Fruit fly (Drosophila melanogaster) whole organism, embryonic: ENCODE data around the gene CG7903.

Source experiments
- Bgb ChIP-seq: fragments of 200-800 bp; sonication (Bioruptor generic); IDR thresholded peaks from 2 replicates; pipeline ENCODE4 v1.3.6; 2022; ENCODE audit warnings: missing biosample characterization, missing genetic modification characterization; ENCODE audit not compliant: partially characterized antibody
- Blimp-1 ChIP-seq: fragments of 200-800 bp; sonication (Bioruptor generic); optimal IDR thresholded peaks from 3 replicates; lab custom pipeline; 2018; ENCODE audit warnings: missing biosample characterization, missing genetic modification characterization, mild to moderate bottlenecking, moderate library complexity, missing genetic modification reagents
- BtbVII ChIP-seq: fragments of 200-800 bp; sonication (Bioruptor generic); optimal IDR thresholded peaks from 3 replicates; lab custom pipeline; 2017; ENCODE audit warnings: missing biosample characterization, mild to moderate bottlenecking, missing genetic modification characterization
- CG1024 ChIP-seq: fragments of 200-800 bp; sonication (Bioruptor generic); IDR thresholded peaks from 2 replicates; pipeline ENCODE4 v1.3.6; 2022; ENCODE audit warnings: missing biosample characterization, missing genetic modification characterization
- CG11504 ChIP-seq: fragments of 200-800 bp; sonication (Bioruptor generic); optimal IDR thresholded peaks from 3 replicates; lab custom pipeline; 2019; ENCODE audit warnings: missing biosample characterization, mild to moderate bottlenecking, missing genetic modification characterization, moderate library complexity
- CG1233 ChIP-seq: fragments of 200-800 bp; sonication (Bioruptor generic); optimal IDR thresholded peaks from 4 replicates; lab custom pipeline; 2018; ENCODE audit warnings: missing biosample characterization, mild to moderate bottlenecking, missing genetic modification characterization
- CG14710 ChIP-seq: fragments of 200-800 bp; sonication (Bioruptor generic); optimal IDR thresholded peaks from 3 replicates; lab custom pipeline; 2019; ENCODE audit warnings: missing biosample characterization, mild to moderate bottlenecking, missing genetic modification characterization, moderate library complexity
- CG1602 ChIP-seq: fragments of 200-800 bp; sonication (Bioruptor generic); optimal IDR thresholded peaks from 3 replicates; lab custom pipeline; 2016; ENCODE audit warnings: missing biosample characterization, missing genetic modification characterization
- CG1792 ChIP-seq: fragments of 200-800 bp; sonication (Bioruptor generic); optimal IDR thresholded peaks from 2 replicates; lab custom pipeline; 2016; ENCODE audit warnings: missing biosample characterization, missing genetic modification characterization
- CG2116 ChIP-seq: fragments of 200-800 bp; sonication (Bioruptor generic); optimal IDR thresholded peaks from 3 replicates; lab custom pipeline; 2018; ENCODE audit warnings: missing biosample characterization, mild to moderate bottlenecking, missing genetic modification characterization
- CG2199 ChIP-seq: fragments of 200-800 bp; sonication (Bioruptor generic); IDR thresholded peaks from 3 replicates; pipeline ENCODE4 v1.3.6; 2022; ENCODE audit warnings: missing biosample characterization, missing genetic modification characterization
- CG32532 ChIP-seq: fragments of 200-800 bp; sonication (Bioruptor generic); IDR thresholded peaks from 2 replicates; pipeline ENCODE4 v1.3.6; 2022; ENCODE audit warnings: missing biosample characterization, missing genetic modification characterization
- CG32767 ChIP-seq: fragments of 200-800 bp; sonication (Bioruptor generic); IDR thresholded peaks from 2 replicates; pipeline ENCODE4 v1.3.6; 2022; ENCODE audit warnings: missing biosample characterization, missing genetic modification characterization
- CG34224 ChIP-seq: fragments of 200-800 bp; sonication (Bioruptor generic); IDR thresholded peaks from 3 replicates; pipeline ENCODE4 v1.3.6; 2022; ENCODE audit warnings: missing biosample characterization, missing genetic modification characterization; ENCODE audit not compliant: partially characterized antibody
- CG3995 ChIP-seq: fragments of 200-800 bp; sonication (Bioruptor generic); optimal IDR thresholded peaks from 3 replicates; lab custom pipeline; 2016; ENCODE audit warnings: missing biosample characterization, missing genetic modification characterization
- CG42726 ChIP-seq: fragments of 200-800 bp; sonication (Bioruptor generic); IDR thresholded peaks from 2 replicates; pipeline ENCODE4 v1.3.6; 2022; ENCODE audit warnings: missing biosample characterization, missing genetic modification characterization; ENCODE audit not compliant: partially characterized antibody
- CG5245 ChIP-seq: fragments of 200-800 bp; sonication (Bioruptor generic); optimal IDR thresholded peaks from 3 replicates; lab custom pipeline; 2016; ENCODE audit warnings: missing biosample characterization, missing genetic modification characterization
- CG6854 ChIP-seq: fragments of 200-800 bp; sonication (Bioruptor generic); optimal IDR thresholded peaks from 3 replicates; lab custom pipeline; 2017; ENCODE audit warnings: missing biosample characterization, mild to moderate bottlenecking, missing genetic modification characterization
- CG7963 ChIP-seq: fragments of 200-800 bp; sonication (Bioruptor generic); IDR thresholded peaks from 3 replicates; pipeline ENCODE4 v1.3.6; 2022; ENCODE audit warnings: missing biosample characterization, missing genetic modification characterization; ENCODE audit not compliant: partially characterized antibody
- CG8924 ChIP-seq: fragments of 200-800 bp; optimal IDR thresholded peaks from 3 replicates; lab custom pipeline; 2019; ENCODE audit warnings: missing biosample characterization, mild to moderate bottlenecking, missing genetic modification characterization, moderate library complexity
- CG9876 ChIP-seq: fragments of 200-800 bp; sonication (Bioruptor generic); optimal IDR thresholded peaks from 2 replicates; lab custom pipeline; 2016; ENCODE audit warnings: missing biosample characterization, missing genetic modification characterization
- CoRest ChIP-seq: fragments of 200-800 bp; sonication (Bioruptor generic); optimal IDR thresholded peaks from 3 replicates; lab custom pipeline; 2018; ENCODE audit warnings: missing biosample characterization, mild to moderate bottlenecking, missing genetic modification characterization, moderate library complexity
- CrebB ChIP-seq: fragments of 200-800 bp; sonication (Bioruptor generic); optimal IDR thresholded peaks from 3 replicates; lab custom pipeline; 2018; ENCODE audit warnings: missing biosample characterization, mild to moderate bottlenecking, missing genetic modification characterization
- Dref ChIP-seq: fragments of 200-800 bp; sonication (Bioruptor generic); IDR thresholded peaks from 2 replicates; pipeline ENCODE4 v1.3.6; 2022; ENCODE audit warnings: missing biosample characterization, missing genetic modification characterization
- E2f1 ChIP-seq: fragments of 200-800 bp; sonication (Bioruptor generic); IDR thresholded peaks from 2 replicates; pipeline ENCODE4 v1.3.6; 2022; ENCODE audit warnings: missing biosample characterization, missing genetic modification characterization
- Elba2 ChIP-seq: fragments of 200-800 bp; sonication (Bioruptor generic); optimal IDR thresholded peaks from 3 replicates; lab custom pipeline; 2016; ENCODE audit warnings: missing biosample characterization, missing genetic modification characterization
- Ets65A ChIP-seq: fragments of 200-800 bp; sonication (Bioruptor generic); peaks from one replicate; lab custom pipeline; 2016; ENCODE audit warnings: missing biosample characterization, missing genetic modification characterization
- HLH4C ChIP-seq: fragments of 200-800 bp; sonication (Bioruptor generic); IDR thresholded peaks from 3 replicates; pipeline ENCODE4 v1.3.6; 2022; ENCODE audit warnings: missing biosample characterization, missing genetic modification characterization; ENCODE audit not compliant: partially characterized antibody
- Hand ChIP-seq: fragments of 200-800 bp; sonication (Bioruptor generic); optimal IDR thresholded peaks from 2 replicates; lab custom pipeline; 2017; ENCODE audit warnings: mild to moderate bottlenecking, missing biosample characterization, missing genetic modification reagents, missing genetic modification characterization
- Hey ChIP-seq: fragments of 200-800 bp; sonication (Bioruptor generic); optimal IDR thresholded peaks from 3 replicates; lab custom pipeline; 2018; ENCODE audit warnings: missing biosample characterization, mild to moderate bottlenecking, missing genetic modification characterization
- Hmx ChIP-seq: fragments of 200-800 bp; sonication (Bioruptor generic); optimal IDR thresholded peaks from 2 replicates; lab custom pipeline; 2016; ENCODE audit warnings: missing biosample characterization, missing genetic modification characterization
- Lhr ChIP-seq: fragments of 200-800 bp; sonication (Bioruptor generic); optimal IDR thresholded peaks from 3 replicates; lab custom pipeline; 2017; ENCODE audit warnings: mild to moderate bottlenecking, missing biosample characterization, missing genetic modification reagents, missing genetic modification characterization
- Lim3 ChIP-seq: fragments of 200-800 bp; sonication (Bioruptor generic); IDR thresholded peaks from 2 replicates; pipeline ENCODE4 v1.3.6; 2022; ENCODE audit warnings: missing biosample characterization, missing genetic modification characterization
- MBD-R2 ChIP-seq: fragments of 200-800 bp; sonication (Bioruptor generic); IDR thresholded peaks from 2 replicates; pipeline ENCODE4 v1.3.6; 2022; ENCODE audit warnings: missing biosample characterization, missing genetic modification characterization
- Mad ChIP-seq: fragments of 200-800 bp; sonication (Bioruptor generic); optimal IDR thresholded peaks from 2 replicates; lab custom pipeline; 2016; ENCODE audit warnings: missing biosample characterization, missing genetic modification characterization
- Max ChIP-seq: fragments of 200-800 bp; sonication (Bioruptor generic); optimal IDR thresholded peaks from 2 replicates; lab custom pipeline; 2016; ENCODE audit warnings: missing biosample characterization, mild to moderate bottlenecking, missing genetic modification characterization
- NC2β ChIP-seq: fragments of 200-800 bp; sonication (Bioruptor generic); optimal IDR thresholded peaks from 2 replicates; lab custom pipeline; 2016; ENCODE audit warnings: missing biosample characterization, missing genetic modification characterization
- Opbp ChIP-seq: fragments of 200-800 bp; sonication (Bioruptor generic); IDR thresholded peaks from 3 replicates; pipeline ENCODE4 v1.3.6; 2022; ENCODE audit warnings: missing biosample characterization, missing genetic modification characterization; ENCODE audit not compliant: partially characterized antibody
- Rx ChIP-seq: fragments of 200-800 bp; sonication (Bioruptor generic); IDR thresholded peaks from 2 replicates; pipeline ENCODE4 v1.3.6; 2022; ENCODE audit warnings: missing biosample characterization, missing genetic modification characterization
- Tbp ChIP-seq: fragments of >200 bp; optimal IDR thresholded peaks from 2 replicates; lab custom pipeline; 2018; ENCODE audit warnings: missing biosample characterization, missing genetic modification characterization
- al ChIP-seq: fragments of 200-800 bp; sonication (Bioruptor generic); IDR thresholded peaks from 2 replicates; pipeline ENCODE4 v1.3.6; 2022; ENCODE audit warnings: missing biosample characterization, missing genetic modification characterization
- ash1 ChIP-seq: fragments of 200-800 bp; sonication (Bioruptor generic); optimal IDR thresholded peaks from 2 replicates; lab custom pipeline; 2018; ENCODE audit warnings: missing biosample characterization, mild to moderate bottlenecking, missing genetic modification characterization
- gro ChIP-seq: fragments of 200-800 bp; sonication (Bioruptor generic); optimal IDR thresholded peaks from 2 replicates; lab custom pipeline; 2016; ENCODE audit warnings: missing biosample characterization, missing genetic modification characterization
- inv ChIP-seq: fragments of 200-800 bp; sonication (Bioruptor generic); IDR thresholded peaks from 2 replicates; pipeline ENCODE4 v1.3.6; 2022; ENCODE audit warnings: missing biosample characterization, missing genetic modification characterization; ENCODE audit not compliant: partially characterized antibody
- jigr1 ChIP-seq: fragments of 200-800 bp; sonication (Bioruptor generic); IDR thresholded peaks from 3 replicates; pipeline ENCODE4 v1.3.6; 2022; ENCODE audit warnings: missing biosample characterization, missing genetic modification characterization
- jing ChIP-seq: fragments of 200-800 bp; sonication (Bioruptor generic); optimal IDR thresholded peaks from 2 replicates; lab custom pipeline; 2018; ENCODE audit warnings: missing biosample characterization, mild to moderate bottlenecking, missing genetic modification characterization
- lilli ChIP-seq: fragments of 200-800 bp; sonication (Bioruptor generic); optimal IDR thresholded peaks from 3 replicates; lab custom pipeline; 2016; ENCODE audit warnings: missing biosample characterization, missing genetic modification characterization
- mam ChIP-seq: fragments of 200-800 bp; sonication (Bioruptor generic); optimal IDR thresholded peaks from 3 replicates; lab custom pipeline; 2016; ENCODE audit warnings: missing biosample characterization, missing genetic modification characterization
- mirr ChIP-seq: fragments of 200-800 bp; sonication (Bioruptor generic); optimal IDR thresholded peaks from 3 replicates; lab custom pipeline; 2018; ENCODE audit warnings: missing biosample characterization, mild to moderate bottlenecking, missing genetic modification characterization
- pum ChIP-seq: fragments of 200-800 bp; sonication (Bioruptor generic); optimal IDR thresholded peaks from 2 replicates; lab custom pipeline; 2016; ENCODE audit warnings: missing biosample characterization, missing genetic modification characterization
- tup ChIP-seq: fragments of 200-800 bp; sonication (Bioruptor generic); optimal IDR thresholded peaks from 2 replicates; lab custom pipeline; 2016; ENCODE audit warnings: missing biosample characterization, mild to moderate bottlenecking, missing genetic modification characterization, moderate library complexity
- twi ChIP-seq: fragments of 200-800 bp; optimal IDR thresholded peaks from 2 replicates; lab custom pipeline; 2019; ENCODE audit warnings: missing biosample characterization, mild to moderate bottlenecking, missing genetic modification characterization, moderate library complexity

The CG7903 gene

dm6 chr3R:30039494-30039893 lies 44.5 kb upstream of the CG7903 start, which contains the start of the genes janA, Sry-alpha and Sry-beta (continued):
- TF ChIP-seq CG6854, result no peak
- TF ChIP-seq CG2116 (GFP tag; lab: Kevin White, UChicago), result peak; percentile 86
- TF ChIP-seq mirr (GFP tag; lab: Kevin White, UChicago), result no peak
- TF ChIP-seq Lim3, result no peak
- peak; percentile 56 for TF ChIP-seq lilli (GFP tag; lab: Kevin White, UChicago)
- no peak for TF ChIP-seq CG11504 (tag; lab: Kevin White, UChicago)
- TF ChIP-seq Hey (tag; lab: Kevin White, UChicago), result no peak
- TF ChIP-seq CG1792 (GFP tag; lab: Kevin White, UChicago), result no peak
- no peak for TF ChIP-seq Tbp
- peak; percentile 78 for TF ChIP-seq CG3995 (GFP tag; lab: Kevin White, UChicago)
- no peak for TF ChIP-seq CG1602 (GFP tag; lab: Kevin White, UChicago)
- TF ChIP-seq Max (GFP tag; lab: Kevin White, UChicago), result no peak
- TF ChIP-seq CG7963 (GFP tag; lab: Robert Waterston, UW), result peak; percentile 96
- TF ChIP-seq Elba2 (GFP tag; lab: Kevin White, UChicago), result no peak
- TF ChIP-seq CG5245 (GFP tag; lab: Kevin White, UChicago), result no peak
- TF ChIP-seq Hmx, result no peak
- no peak for TF ChIP-seq CG2199 (GFP tag; lab: Robert Waterston, UW)
- TF ChIP-seq Rx, result no peak
- peak; percentile 99 for TF ChIP-seq HLH4C (GFP tag; lab: Robert Waterston, UW)
- no peak for TF ChIP-seq E2f1
- TF ChIP-seq jing (GFP tag; lab: Kevin White, UChicago), result no peak
- TF ChIP-seq BtbVII (GFP tag; lab: Kevin White, UChicago), result no peak
- TF ChIP-seq gro (GFP tag; lab: Kevin White, UChicago), result no peak
- peak; percentile 100 for TF ChIP-seq CG34224 (GFP tag; lab: Robert Waterston, UW)
- TF ChIP-seq tup (GFP tag; lab: Kevin White, UChicago), result no peak
- TF ChIP-seq Blimp-1 (GFP tag; lab: Kevin White, UChicago), result no peak
- TF ChIP-seq pum, result no peak
- peak; percentile 99 for TF ChIP-seq inv (GFP tag; lab: Robert Waterston, UW)
- no peak; the same call in 1 of the 2 replicates for TF ChIP-seq CG32532 (GFP tag; lab: Robert Waterston, UW)
- TF ChIP-seq Opbp (GFP tag; lab: Robert Waterston, UW), result peak; percentile 98
- no peak for TF ChIP-seq jigr1 (GFP tag; lab: Robert Waterston, UW)
- TF ChIP-seq CG1233 (GFP tag; lab: Kevin White, UChicago), result no peak
- peak; percentile 97 for TF ChIP-seq CG42726
- TF ChIP-seq CG14710, result peak; percentile 62
- TF ChIP-seq NC2β (GFP tag; lab: Kevin White, UChicago), result no peak
- no peak for TF ChIP-seq ash1
- TF ChIP-seq CG8924 (tag; lab: Kevin White, UChicago), result peak; percentile 64
- no peak for TF ChIP-seq al (GFP tag; lab: Robert Waterston, UW)
- TF ChIP-seq Mad (GFP tag; lab: Kevin White, UChicago), result peak; percentile 26
- TF ChIP-seq Bgb (GFP tag; lab: Robert Waterston, UW), result peak; percentile 99
- peak; percentile 92 for TF ChIP-seq Dref (GFP tag; lab: Robert Waterston, UW)
- TF ChIP-seq twi (tag; lab: Kevin White, UChicago), result no peak
- no peak for TF ChIP-seq CG1024 (GFP tag; lab: Robert Waterston, UW)
- TF ChIP-seq CoRest, result peak; percentile 36
- TF ChIP-seq mam (GFP tag; lab: Kevin White, UChicago), result no peak
- peak; percentile 24 for TF ChIP-seq Lhr (GFP tag; lab: Kevin White, UChicago)
- TF ChIP-seq CG32767, result peak; percentile 69
- no peak for TF ChIP-seq CG9876 (GFP tag; lab: Kevin White, UChicago)
- TF ChIP-seq MBD-R2, result peak; percentile 93
- TF ChIP-seq CrebB (tag; lab: Kevin White, UChicago), result no peak
- peak; percentile 40 for TF ChIP-seq Ets65A (GFP tag; lab: Kevin White, UChicago)
- no peak for TF ChIP-seq Hand (GFP tag; lab: Kevin White, UChicago)
